Fruit fly (Drosophila melanogaster) whole organism, embryonic: Measurements from ENCODE around the gene CG46456.

Experiments used
- Ada2b ChIP-seq: fragments of 200-800 bp; sonication (Bioruptor generic); IDR thresholded peaks from 2 replicates; pipeline ENCODE4 v1.3.6; 2022; ENCODE audit warnings: missing biosample characterization, missing genetic modification characterization
- CG10366 ChIP-seq: fragments of 200-800 bp; sonication (Bioruptor generic); IDR thresholded peaks from 2 replicates; pipeline ENCODE4 v1.3.6; 2022; ENCODE audit warnings: missing biosample characterization, missing genetic modification characterization
- CG10543 ChIP-seq: fragments of 200-800 bp; sonication (Bioruptor generic); optimal IDR thresholded peaks from 3 replicates; lab custom pipeline; 2017; ENCODE audit warnings: missing biosample characterization, mild to moderate bottlenecking, missing genetic modification characterization, moderate library complexity
- CG10565 ChIP-seq: fragments of 200-800 bp; sonication (Bioruptor generic); optimal IDR thresholded peaks from 3 replicates; lab custom pipeline; 2016; ENCODE audit warnings: missing biosample characterization, mild to moderate bottlenecking, missing genetic modification characterization
- CG10654 ChIP-seq: fragments of 200-800 bp; sonication (Bioruptor generic); optimal IDR thresholded peaks from 2 replicates; lab custom pipeline; 2016; ENCODE audit warnings: missing biosample characterization, missing genetic modification characterization
- CG11398 ChIP-seq: fragments of 200-800 bp; sonication (Bioruptor generic); optimal IDR thresholded peaks from 2 replicates; lab custom pipeline; 2016; ENCODE audit warnings: missing biosample characterization, missing genetic modification characterization
- CG11696 ChIP-seq: fragments of 200-800 bp; sonication (Bioruptor generic); IDR thresholded peaks from 2 replicates; pipeline ENCODE4 v1.3.6; 2022; ENCODE audit warnings: missing biosample characterization, missing genetic modification characterization
- CG12769 ChIP-seq: fragments of 200-800 bp; sonication (Bioruptor generic); optimal IDR thresholded peaks from 2 replicates; lab custom pipeline; 2019; ENCODE audit warnings: missing biosample characterization, mild to moderate bottlenecking, missing genetic modification characterization, moderate library complexity
- CG13123 ChIP-seq: fragments of 200-800 bp; sonication (Bioruptor generic); optimal IDR thresholded peaks from 2 replicates; lab custom pipeline; 2016; ENCODE audit warnings: missing biosample characterization, missing genetic modification characterization
- CG14965 ChIP-seq: fragments of 200-800 bp; sonication (Bioruptor generic); optimal IDR thresholded peaks from 2 replicates; lab custom pipeline; 2016; ENCODE audit warnings: missing biosample characterization, missing genetic modification characterization, borderline replicate concordance
- CG1529 ChIP-seq: fragments of 200-800 bp; sonication (Bioruptor generic); optimal IDR thresholded peaks from 3 replicates; lab custom pipeline; 2018; ENCODE audit warnings: missing biosample characterization, missing genetic modification characterization
- CG16813 ChIP-seq: fragments of 200-800 bp; sonication (Bioruptor generic); IDR thresholded peaks from 3 replicates; pipeline ENCODE4 v1.3.6; 2022; ENCODE audit warnings: missing biosample characterization, missing genetic modification characterization; ENCODE audit not compliant: partially characterized antibody
- CG17359 ChIP-seq: fragments of 200-800 bp; sonication (Bioruptor generic); optimal IDR thresholded peaks from 3 replicates; lab custom pipeline; 2018; ENCODE audit warnings: missing biosample characterization, mild to moderate bottlenecking, missing genetic modification characterization, moderate library complexity
- CG17612 ChIP-seq: fragments of 200-800 bp; sonication (Bioruptor generic); IDR thresholded peaks from 2 replicates; pipeline ENCODE4 v1.3.6; 2022; ENCODE audit warnings: missing biosample characterization, missing genetic modification characterization
- CG17802 ChIP-seq: fragments of 200-800 bp; sonication (Bioruptor generic); optimal IDR thresholded peaks from 2 replicates; lab custom pipeline; 2018; ENCODE audit warnings: missing biosample characterization, mild to moderate bottlenecking, missing genetic modification characterization, moderate library complexity
- CG17829 ChIP-seq: fragments of 200-800 bp; optimal IDR thresholded peaks from 2 replicates; lab custom pipeline; 2019; ENCODE audit warnings: missing biosample characterization, mild to moderate bottlenecking, missing genetic modification characterization, moderate library complexity
- CG3065 ChIP-seq: fragments of 200-800 bp; sonication (Bioruptor generic); optimal IDR thresholded peaks from 2 replicates; lab custom pipeline; 2016; ENCODE audit warnings: missing biosample characterization, missing genetic modification characterization
- CG31224 ChIP-seq: fragments of 200-800 bp; sonication (Bioruptor generic); IDR thresholded peaks from 2 replicates; pipeline ENCODE4 v1.3.6; 2022; ENCODE audit warnings: missing biosample characterization, missing genetic modification characterization
- CG32772 ChIP-seq: fragments of 200-800 bp; sonication (Bioruptor generic); IDR thresholded peaks from 2 replicates; pipeline ENCODE4 v1.3.6; 2022; ENCODE audit warnings: missing biosample characterization, missing genetic modification characterization
- CG5245 ChIP-seq: fragments of 200-800 bp; sonication (Bioruptor generic); optimal IDR thresholded peaks from 3 replicates; lab custom pipeline; 2016; ENCODE audit warnings: missing biosample characterization, missing genetic modification characterization
- CG6254 ChIP-seq: fragments of 200-800 bp; sonication (Bioruptor generic); optimal IDR thresholded peaks from 3 replicates; lab custom pipeline; 2017; ENCODE audit warnings: mild to moderate bottlenecking, missing biosample characterization, missing genetic modification reagents, missing genetic modification characterization
- CG7745 ChIP-seq: fragments of 200-800 bp; sonication (Bioruptor generic); optimal IDR thresholded peaks from 2 replicates; lab custom pipeline; 2018; ENCODE audit warnings: missing biosample characterization, mild to moderate bottlenecking, missing genetic modification characterization, moderate library complexity
- CG7839 ChIP-seq: fragments of 200-800 bp; sonication (Bioruptor generic); optimal IDR thresholded peaks from 3 replicates; lab custom pipeline; 2018; ENCODE audit warnings: missing biosample characterization, mild to moderate bottlenecking, missing genetic modification characterization, moderate library complexity
- CG8765 ChIP-seq: fragments of 200-800 bp; sonication (Bioruptor generic); IDR thresholded peaks from 2 replicates; pipeline ENCODE4 v1.3.6; 2022; ENCODE audit warnings: missing biosample characterization, missing genetic modification characterization
- D19B ChIP-seq: fragments of 200-800 bp; sonication (Bioruptor generic); optimal IDR thresholded peaks from 2 replicates; lab custom pipeline; 2017; ENCODE audit warnings: missing biosample characterization, mild to moderate bottlenecking, missing genetic modification characterization
- E2f2 ChIP-seq: fragments of 200-800 bp; sonication (Bioruptor generic); IDR thresholded peaks from 2 replicates; pipeline ENCODE4 v1.3.6; 2022; ENCODE audit warnings: missing biosample characterization, missing genetic modification characterization
- HLH4C ChIP-seq: fragments of 200-800 bp; sonication (Bioruptor generic); IDR thresholded peaks from 3 replicates; pipeline ENCODE4 v1.3.6; 2022; ENCODE audit warnings: missing biosample characterization, missing genetic modification characterization; ENCODE audit not compliant: partially characterized antibody
- Med ChIP-seq: fragments of 200-800 bp; sonication (Bioruptor generic); peaks from one replicate; lab custom pipeline; 2016; ENCODE audit warnings: missing biosample characterization, missing genetic modification characterization, mild to moderate bottlenecking, inconsistent platforms, moderate library complexity
- Oaz ChIP-seq: fragments of 200-800 bp; sonication (Bioruptor generic); IDR thresholded peaks from 2 replicates; pipeline ENCODE4 v1.3.6; 2022; ENCODE audit warnings: missing biosample characterization, missing genetic modification characterization
- Ptx1 ChIP-seq: fragments of 200-800 bp; sonication (Bioruptor generic); IDR thresholded peaks from 2 replicates; pipeline ENCODE4 v1.3.6; 2022; ENCODE audit warnings: missing biosample characterization, missing genetic modification characterization
- Rx ChIP-seq: fragments of 200-800 bp; sonication (Bioruptor generic); IDR thresholded peaks from 2 replicates; pipeline ENCODE4 v1.3.6; 2022; ENCODE audit warnings: missing biosample characterization, missing genetic modification characterization
- Sox100B ChIP-seq: fragments of 200-800 bp; sonication (Bioruptor generic); optimal IDR thresholded peaks from 3 replicates; lab custom pipeline; 2018; ENCODE audit warnings: missing biosample characterization, mild to moderate bottlenecking, missing genetic modification characterization
- ato ChIP-seq: fragments of 200-800 bp; sonication (Bioruptor generic); IDR thresholded peaks from 2 replicates; pipeline ENCODE4 v1.3.6; 2022; ENCODE audit warnings: missing biosample characterization, missing genetic modification characterization; ENCODE audit not compliant: partially characterized antibody
- chn ChIP-seq: fragments of 200-800 bp; sonication (Bioruptor generic); optimal IDR thresholded peaks from 2 replicates; lab custom pipeline; 2016; ENCODE audit warnings: missing biosample characterization, missing genetic modification characterization
- cwo ChIP-seq: fragments of 200-800 bp; sonication (Bioruptor generic); optimal IDR thresholded peaks from 3 replicates; lab custom pipeline; 2017; ENCODE audit warnings: missing biosample characterization, missing genetic modification characterization, mild to moderate bottlenecking, moderate library complexity, missing genetic modification reagents
- ems ChIP-seq: fragments of 200-800 bp; sonication (Bioruptor generic); optimal IDR thresholded peaks from 3 replicates; lab custom pipeline; 2016; ENCODE audit warnings: missing biosample characterization, missing genetic modification characterization
- exex ChIP-seq: fragments of 200-800 bp; sonication (Bioruptor generic); optimal IDR thresholded peaks from 4 replicates; lab custom pipeline; 2018; ENCODE audit warnings: missing biosample characterization, mild to moderate bottlenecking, missing genetic modification characterization, moderate library complexity
- fd102C ChIP-seq: fragments of 200-800 bp; sonication (Bioruptor generic); optimal IDR thresholded peaks from 2 replicates; lab custom pipeline; 2018; ENCODE audit warnings: missing biosample characterization, mild to moderate bottlenecking, missing genetic modification characterization, moderate library complexity
- gsb ChIP-seq: fragments of 200-800 bp; sonication (Bioruptor generic); IDR thresholded peaks from 2 replicates; pipeline ENCODE4 v1.3.6; 2022; ENCODE audit warnings: missing biosample characterization, missing genetic modification characterization
- jigr1 ChIP-seq: fragments of 200-800 bp; sonication (Bioruptor generic); IDR thresholded peaks from 3 replicates; pipeline ENCODE4 v1.3.6; 2022; ENCODE audit warnings: missing biosample characterization, missing genetic modification characterization
- kah ChIP-seq: fragments of 200-800 bp; sonication (Bioruptor generic); optimal IDR thresholded peaks from 2 replicates; lab custom pipeline; 2018; ENCODE audit warnings: missing biosample characterization, mild to moderate bottlenecking, missing genetic modification characterization
- kni ChIP-seq: fragments of 200-800 bp; sonication (Bioruptor generic); optimal IDR thresholded peaks from 3 replicates; lab custom pipeline; 2017; ENCODE audit warnings: mild to moderate bottlenecking, missing biosample characterization, missing genetic modification reagents, missing genetic modification characterization
- pb ChIP-seq: fragments of 200-800 bp; sonication (Bioruptor generic); optimal IDR thresholded peaks from 3 replicates; lab custom pipeline; 2016; ENCODE audit warnings: missing biosample characterization, missing genetic modification characterization
- pfk ChIP-seq: fragments of 200-800 bp; sonication (Bioruptor generic); optimal IDR thresholded peaks from 2 replicates; lab custom pipeline; 2018; ENCODE audit warnings: missing biosample characterization, mild to moderate bottlenecking, missing genetic modification characterization, moderate library complexity
- schlank ChIP-seq: fragments of 200-800 bp; sonication (Bioruptor generic); optimal IDR thresholded peaks from 2 replicates; lab custom pipeline; 2018; ENCODE audit warnings: missing biosample characterization, mild to moderate bottlenecking, missing genetic modification characterization
- sna ChIP-seq: fragments of 200-800 bp; sonication (Bioruptor generic); IDR thresholded peaks from 2 replicates; pipeline ENCODE4 v1.3.6; 2022; ENCODE audit warnings: missing biosample characterization, missing genetic modification characterization; ENCODE audit not compliant: partially characterized antibody
- ssp ChIP-seq: fragments of 200-800 bp; sonication (Bioruptor generic); IDR thresholded peaks from 2 replicates; pipeline ENCODE4 v1.3.6; 2022; ENCODE audit warnings: missing biosample characterization, missing genetic modification characterization
- tna ChIP-seq: fragments of 200-800 bp; sonication (Bioruptor generic); IDR thresholded peaks from 2 replicates; pipeline ENCODE4 v1.3.6; 2022; ENCODE audit warnings: missing biosample characterization, missing genetic modification characterization; ENCODE audit not compliant: partially characterized antibody
- wdn ChIP-seq: fragments of 200-800 bp; sonication (Bioruptor generic); IDR thresholded peaks from 2 replicates; pipeline ENCODE4 v1.3.6; 2022; ENCODE audit warnings: missing biosample characterization, missing genetic modification characterization

Gene CG46456

DNA sequence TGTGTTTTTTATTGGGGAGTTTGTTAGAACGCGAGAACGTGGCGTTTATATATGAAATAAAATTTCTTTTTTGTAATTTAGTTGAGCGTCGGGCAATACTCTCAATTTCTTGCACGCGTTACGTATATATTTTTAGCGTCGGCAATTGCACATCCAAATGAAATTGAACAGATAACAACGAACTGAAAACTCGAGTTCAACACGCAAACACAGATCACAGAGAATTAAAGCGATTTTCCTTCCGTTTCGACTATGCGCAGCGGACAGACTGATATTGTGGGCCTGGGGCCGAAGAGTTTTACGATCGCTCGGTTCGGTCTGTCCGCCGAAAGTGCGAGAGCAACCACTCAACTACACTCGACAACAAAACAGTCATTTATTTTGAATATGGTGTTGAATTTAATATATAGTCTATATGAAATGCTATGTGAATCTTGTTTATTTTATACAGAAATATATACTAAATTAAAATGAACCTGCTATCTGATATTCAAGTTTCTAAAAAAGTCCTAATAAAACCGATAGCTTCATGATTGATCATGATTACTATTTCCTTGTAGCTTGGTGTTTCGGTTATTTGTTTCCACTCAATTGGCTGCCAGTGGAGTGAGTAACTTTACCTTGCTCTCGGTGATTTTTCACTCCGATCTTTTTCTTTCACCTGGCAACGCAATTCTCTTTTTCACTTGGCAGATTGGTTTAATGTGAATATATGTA lies at the start of gene CG46456 (continued):
- TF ChIP-seq CG8765 (GFP tag; lab: Robert Waterston, UW): peak; percentile 77
- peak; percentile 78 for TF ChIP-seq ems (GFP tag; lab: Kevin White, UChicago)
- TF ChIP-seq CG17829 (tag; lab: Kevin White, UChicago): peak; percentile 97
- peak; percentile 67 for TF ChIP-seq CG7745 (tag; lab: Kevin White, UChicago)
- peak; percentile 64 for TF ChIP-seq CG3065 (GFP tag; lab: Kevin White, UChicago)
- TF ChIP-seq Ptx1: peak; percentile 91
- peak; percentile 49; the same call in 1 of the 3 replicates for TF ChIP-seq CG16813 (GFP tag; lab: Robert Waterston, UW)
- TF ChIP-seq CG10543 (GFP tag; lab: Kevin White, UChicago): peak; percentile 97
- TF ChIP-seq kni (GFP tag; lab: Kevin White, UChicago): peak; percentile 63
- TF ChIP-seq CG17359 (tag; lab: Kevin White, UChicago): peak; percentile 95
- TF ChIP-seq cwo (GFP tag; lab: Kevin White, UChicago): peak; percentile 93
- peak; percentile 78 for TF ChIP-seq E2f2 (GFP tag; lab: Robert Waterston, UW)
- TF ChIP-seq schlank (tag; lab: Kevin White, UChicago): peak; percentile 82
- peak; percentile 75 for TF ChIP-seq CG5245 (GFP tag; lab: Kevin White, UChicago)
- TF ChIP-seq CG11398: peak; percentile 0
- TF ChIP-seq CG7839 (tag; lab: Kevin White, UChicago): peak; percentile 97
- TF ChIP-seq fd102C: peak; percentile 74
- TF ChIP-seq ssp (GFP tag; lab: Robert Waterston, UW): peak; percentile 77
- peak; percentile 64 for TF ChIP-seq chn (GFP tag; lab: Kevin White, UChicago)
- TF ChIP-seq jigr1 (GFP tag; lab: Robert Waterston, UW): no peak; the same call in 2 of the 3 replicates
- peak; percentile 81 for TF ChIP-seq gsb
- TF ChIP-seq Ada2b (GFP tag; lab: Robert Waterston, UW): peak; percentile 91
- peak; percentile 90 for TF ChIP-seq CG1529
- no peak for TF ChIP-seq CG14965 (GFP tag; lab: Kevin White, UChicago)
- TF ChIP-seq CG31224 (GFP tag; lab: Robert Waterston, UW): peak; percentile 86
- peak; percentile 61; the same call in 1 of the 2 replicates for TF ChIP-seq CG17612 (GFP tag; lab: Robert Waterston, UW)
- TF ChIP-seq CG6254 (GFP tag; lab: Kevin White, UChicago): peak; percentile 93
- TF ChIP-seq pfk (GFP tag; lab: Kevin White, UChicago): peak; percentile 45
- peak; percentile 70 for TF ChIP-seq CG13123
- TF ChIP-seq CG32772 (GFP tag; lab: Robert Waterston, UW): peak; percentile 80
- TF ChIP-seq CG17802 (tag; lab: Kevin White, UChicago): peak; percentile 55
- TF ChIP-seq wdn (GFP tag; lab: Robert Waterston, UW): peak; percentile 87
- TF ChIP-seq kah (GFP tag; lab: Kevin White, UChicago): peak; percentile 89
- no peak for TF ChIP-seq ato (GFP tag; lab: Robert Waterston, UW)
- peak; percentile 78 for TF ChIP-seq Rx (GFP tag; lab: Robert Waterston, UW)
- peak; percentile 84 for TF ChIP-seq CG10654 (GFP tag; lab: Kevin White, UChicago)
- peak; percentile 88 for TF ChIP-seq CG10366 (GFP tag; lab: Robert Waterston, UW)
- TF ChIP-seq tna (GFP tag; lab: Robert Waterston, UW): peak; percentile 59; the same call in 1 of the 2 replicates
- TF ChIP-seq CG10565 (GFP tag; lab: Kevin White, UChicago): peak; percentile 52
- peak; percentile 90 for TF ChIP-seq CG12769
- TF ChIP-seq sna: no peak
- TF ChIP-seq exex (tag; lab: Kevin White, UChicago): peak; percentile 84
- TF ChIP-seq Oaz: peak; percentile 82
- TF ChIP-seq Sox100B (GFP tag; lab: Kevin White, UChicago): peak; percentile 95
- TF ChIP-seq HLH4C (GFP tag; lab: Robert Waterston, UW): peak; percentile 51; the same call in 2 of the 3 replicates
- TF ChIP-seq pb (GFP tag; lab: Kevin White, UChicago): no peak
- TF ChIP-seq CG11696 (GFP tag; lab: Robert Waterston, UW): peak; percentile 92
- peak; percentile 77 for TF ChIP-seq D19B (GFP tag; lab: Kevin White, UChicago)
- TF ChIP-seq Med (GFP tag; lab: Kevin White, UChicago): peak; percentile 90
